Worm (Caenorhabditis elegans): ENCODE measurements around the gene F39D8.3.

The F39D8.3 gene

ce11 chrX:15468657-15469056 lies 47.9 kb downstream of the F39D8.3 start:
- no peak for TF ChIP-seq unc-62 (GFP tag; optimal IDR thresholded peaks at IDR 0.05)

DNA sequence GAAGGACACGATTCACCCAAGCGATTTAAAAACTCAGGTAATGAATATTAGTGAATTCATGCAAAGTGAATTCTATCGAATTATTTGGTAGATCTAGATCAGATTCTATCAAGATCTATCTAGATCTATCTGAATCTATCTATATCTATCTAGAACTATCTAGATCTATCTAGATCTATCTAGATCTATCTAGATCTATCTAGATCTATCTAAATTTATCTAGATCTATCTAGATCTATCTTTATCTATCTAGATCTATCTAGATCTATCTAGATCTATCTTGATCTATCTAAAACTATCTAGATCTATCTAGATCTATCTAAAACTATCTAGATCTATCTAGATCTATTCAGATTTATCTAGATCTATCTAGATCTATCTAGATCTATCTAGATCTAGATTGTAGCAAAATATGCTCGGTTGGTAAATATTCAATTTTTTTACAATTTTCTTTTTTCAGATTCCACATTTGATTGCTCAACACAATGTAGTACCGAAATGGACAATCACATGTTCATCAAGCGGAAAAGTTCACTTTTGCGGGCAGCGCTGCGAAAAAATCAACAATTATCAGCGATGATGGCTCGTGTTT lies 49.3 kb downstream of the F39D8.3 start:
- no peak for TF ChIP-seq unc-62 (GFP tag; optimal IDR thresholded peaks at IDR 0.05)
